Worm (Caenorhabditis elegans) whole organism, midembryonic: ENCODE measurements around the gene clec-21.

ENCODE experiments used
- T22C8.4 ChIP-seq: fragments of 200-800 bp; sonication (Bioruptor generic); IDR thresholded peaks from 2 replicates; pipeline ENCODE4 v1.3.6; 2022; ENCODE audit warnings: missing genetic modification characterization, missing compliant biosample characterization
- cog-1 ChIP-seq: sonication (generic microtip); optimal IDR thresholded peaks from 2 replicates; lab custom pipeline; 2016; ENCODE audit warnings: missing genetic modification characterization, missing compliant biosample characterization
- flt-1 ChIP-seq: fragments of 200-800 bp; sonication (Bioruptor generic); IDR thresholded peaks from 2 replicates; pipeline ENCODE4 v1.3.6; 2022; ENCODE audit warnings: missing genetic modification characterization, missing compliant biosample characterization
- klf-2 ChIP-seq: fragments of 200-800 bp; sonication (Bioruptor generic); conservative IDR thresholded peaks from 2 replicates; pipeline ENCODE4 v1.3.6; 2022; ENCODE audit warnings: missing genetic modification reagents, missing genetic modification characterization, missing compliant biosample characterization
- med-1 ChIP-seq: sonication (generic microtip); optimal IDR thresholded peaks from 2 replicates; lab custom pipeline; 2017; ENCODE audit warnings: missing genetic modification characterization, mild to moderate bottlenecking, missing compliant biosample characterization, antibody characterized with exemption, missing genetic modification reagents; ENCODE audit not compliant: insufficient read depth
- ref-1 ChIP-seq: fragments of 200-800 bp; sonication (Bioruptor generic); conservative IDR thresholded peaks from 2 replicates; pipeline ENCODE4 v1.3.6; 2022; ENCODE audit warnings: missing genetic modification reagents, missing genetic modification characterization, missing compliant biosample characterization
- tab-1 ChIP-seq: fragments of 200-800 bp; sonication (Bioruptor generic); IDR thresholded peaks from 2 replicates; pipeline ENCODE4 v1.3.6; 2022; ENCODE audit warnings: missing genetic modification characterization, missing compliant biosample characterization
- ztf-23 ChIP-seq: fragments of 200-800 bp; sonication (Bioruptor generic); IDR thresholded peaks from 2 replicates; pipeline ENCODE4 v1.3.6; 2022; ENCODE audit warnings: missing genetic modification reagents, missing genetic modification characterization, missing compliant biosample characterization
- ztf-29 ChIP-seq: fragments of 200-800 bp; sonication (Bioruptor generic); IDR thresholded peaks from 2 replicates; pipeline ENCODE4 v1.3.6; 2022; ENCODE audit warnings: missing genetic modification reagents, missing genetic modification characterization, missing compliant biosample characterization

The clec-21 gene

ce11 chrII:1535931-1536330 is 48.1 kb downstream of the clec-21 start, which contains the start of gene fbxb-43:
fbxb-43 (plus strand) TSS chrII:1536231.
- TF ChIP-seq flt-1 (GFP tag; lab: Robert Waterston, UW) (no peak), ref-1 (no peak), ztf-29 (GFP tag; lab: Robert Waterston, UW) (no peak), klf-2 (no peak), cog-1 (no peak), tab-1 (no peak), T22C8.4 (GFP tag; lab: Robert Waterston, UW) (no peak), ztf-23 (GFP tag; lab: Robert Waterston, UW) (no peak), med-1 (GFP tag; lab: Kevin White, UChicago) (no peak)
